Fruit fly (Drosophila melanogaster) whole organism, embryonic: ENCODE data around the gene inaE.

Experiments used
- Antp ChIP-seq: fragments of 200-800 bp; sonication (Bioruptor generic); optimal IDR thresholded peaks from 3 replicates; lab custom pipeline; 2016; ENCODE audit warnings: missing biosample characterization, missing genetic modification characterization
- BEAF-32 ChIP-seq: fragments of 200-800 bp; sonication (Bioruptor generic); optimal IDR thresholded peaks from 3 replicates; lab custom pipeline; 2017; ENCODE audit warnings: missing biosample characterization, missing genetic modification characterization, mild to moderate bottlenecking, moderate library complexity, missing genetic modification reagents
- Blimp-1 ChIP-seq: fragments of 200-800 bp; sonication (Bioruptor generic); optimal IDR thresholded peaks from 3 replicates; lab custom pipeline; 2018; ENCODE audit warnings: missing biosample characterization, missing genetic modification characterization, mild to moderate bottlenecking, moderate library complexity, missing genetic modification reagents
- CG10366 ChIP-seq: fragments of 200-800 bp; sonication (Bioruptor generic); IDR thresholded peaks from 2 replicates; pipeline ENCODE4 v1.3.6; 2022; ENCODE audit warnings: missing biosample characterization, missing genetic modification characterization
- CG10543 ChIP-seq: fragments of 200-800 bp; sonication (Bioruptor generic); optimal IDR thresholded peaks from 3 replicates; lab custom pipeline; 2017; ENCODE audit warnings: missing biosample characterization, mild to moderate bottlenecking, missing genetic modification characterization, moderate library complexity
- CG10565 ChIP-seq: fragments of 200-800 bp; sonication (Bioruptor generic); optimal IDR thresholded peaks from 3 replicates; lab custom pipeline; 2016; ENCODE audit warnings: missing biosample characterization, mild to moderate bottlenecking, missing genetic modification characterization
- CG11398 ChIP-seq: fragments of 200-800 bp; sonication (Bioruptor generic); optimal IDR thresholded peaks from 2 replicates; lab custom pipeline; 2016; ENCODE audit warnings: missing biosample characterization, missing genetic modification characterization
- CG12104 ChIP-seq: fragments of 200-800 bp; sonication (Bioruptor generic); optimal IDR thresholded peaks from 3 replicates; lab custom pipeline; 2016; ENCODE audit warnings: missing biosample characterization, missing genetic modification characterization
- CG14965 ChIP-seq: fragments of 200-800 bp; sonication (Bioruptor generic); optimal IDR thresholded peaks from 2 replicates; lab custom pipeline; 2016; ENCODE audit warnings: missing biosample characterization, missing genetic modification characterization, borderline replicate concordance
- CG15011 ChIP-seq: fragments of 200-800 bp; sonication (Bioruptor generic); optimal IDR thresholded peaks from 3 replicates; lab custom pipeline; 2018; ENCODE audit warnings: missing biosample characterization, mild to moderate bottlenecking, missing genetic modification characterization
- CG17186 ChIP-seq: fragments of 200-800 bp; sonication (Bioruptor generic); optimal IDR thresholded peaks from 3 replicates; lab custom pipeline; 2017; ENCODE audit warnings: missing biosample characterization, missing genetic modification reagents, missing genetic modification characterization
- CG17359 ChIP-seq: fragments of 200-800 bp; sonication (Bioruptor generic); optimal IDR thresholded peaks from 3 replicates; lab custom pipeline; 2018; ENCODE audit warnings: missing biosample characterization, mild to moderate bottlenecking, missing genetic modification characterization, moderate library complexity
- CG17385 ChIP-seq: fragments of 200-800 bp; sonication (Bioruptor generic); optimal IDR thresholded peaks from 3 replicates; lab custom pipeline; 2018; ENCODE audit warnings: missing biosample characterization, mild to moderate bottlenecking, missing genetic modification characterization
- CG2678 ChIP-seq: fragments of 200-800 bp; sonication (Bioruptor generic); optimal IDR thresholded peaks from 3 replicates; lab custom pipeline; 2019; ENCODE audit warnings: missing biosample characterization, mild to moderate bottlenecking, missing genetic modification characterization, moderate library complexity
- CG31365 ChIP-seq: fragments of 200-800 bp; sonication (Bioruptor generic); optimal IDR thresholded peaks from 2 replicates; lab custom pipeline; 2018; ENCODE audit warnings: missing biosample characterization, mild to moderate bottlenecking, missing genetic modification characterization
- CG3995 ChIP-seq: fragments of 200-800 bp; sonication (Bioruptor generic); optimal IDR thresholded peaks from 3 replicates; lab custom pipeline; 2016; ENCODE audit warnings: missing biosample characterization, missing genetic modification characterization
- CG42726 ChIP-seq: fragments of 200-800 bp; sonication (Bioruptor generic); IDR thresholded peaks from 2 replicates; pipeline ENCODE4 v1.3.6; 2022; ENCODE audit warnings: missing biosample characterization, missing genetic modification characterization; ENCODE audit not compliant: partially characterized antibody
- CG8359 ChIP-seq: fragments of 200-800 bp; sonication (Bioruptor generic); optimal IDR thresholded peaks from 2 replicates; lab custom pipeline; 2017; ENCODE audit warnings: missing biosample characterization, mild to moderate bottlenecking, missing genetic modification characterization, borderline replicate concordance
- CkIIα-i1 ChIP-seq: fragments of 200-800 bp; sonication (Bioruptor generic); IDR thresholded peaks from 2 replicates; pipeline ENCODE4 v1.3.6; 2022; ENCODE audit warnings: missing biosample characterization, missing genetic modification characterization
- Dll ChIP-seq: fragments of 200-800 bp; sonication (Bioruptor generic); IDR thresholded peaks from 4 replicates; pipeline ENCODE4 v1.3.6; 2022; ENCODE audit warnings: missing biosample characterization, missing genetic modification characterization; ENCODE audit not compliant: partially characterized antibody
- Fer1 ChIP-seq: fragments of 200-800 bp; sonication (Bioruptor generic); optimal IDR thresholded peaks from 2 replicates; lab custom pipeline; 2017; ENCODE audit warnings: missing biosample characterization, mild to moderate bottlenecking, missing genetic modification characterization
- Hey ChIP-seq: fragments of 200-800 bp; sonication (Bioruptor generic); optimal IDR thresholded peaks from 3 replicates; lab custom pipeline; 2018; ENCODE audit warnings: missing biosample characterization, mild to moderate bottlenecking, missing genetic modification characterization
- Max ChIP-seq: fragments of 200-800 bp; sonication (Bioruptor generic); optimal IDR thresholded peaks from 2 replicates; lab custom pipeline; 2016; ENCODE audit warnings: missing biosample characterization, mild to moderate bottlenecking, missing genetic modification characterization
- Meics ChIP-seq: fragments of 200-800 bp; sonication (Bioruptor generic); optimal IDR thresholded peaks from 2 replicates; lab custom pipeline; 2017; ENCODE audit warnings: missing biosample characterization, mild to moderate bottlenecking, missing genetic modification characterization
- Mrtf ChIP-seq: fragments of 200-800 bp; sonication (Bioruptor generic); IDR thresholded peaks from 3 replicates; pipeline ENCODE4 v1.3.6; 2022; ENCODE audit warnings: missing biosample characterization, missing genetic modification characterization
- PHDP ChIP-seq: fragments of 200-800 bp; sonication (Bioruptor generic); optimal IDR thresholded peaks from 3 replicates; lab custom pipeline; 2018; ENCODE audit warnings: missing biosample characterization, mild to moderate bottlenecking, missing genetic modification characterization, moderate library complexity
- Sry-δ ChIP-seq: fragments of 200-800 bp; sonication (Bioruptor generic); optimal IDR thresholded peaks from 2 replicates; lab custom pipeline; 2016; ENCODE audit warnings: missing biosample characterization, missing genetic modification characterization
- Taf1 ChIP-seq: fragments of 200-800 bp; sonication (Bioruptor generic); IDR thresholded peaks from 2 replicates; pipeline ENCODE4 v1.3.6; 2022; ENCODE audit warnings: missing biosample characterization, missing genetic modification characterization
- ac ChIP-seq: fragments of 200-800 bp; sonication (Bioruptor generic); optimal IDR thresholded peaks from 3 replicates; lab custom pipeline; 2017; ENCODE audit warnings: missing biosample characterization, mild to moderate bottlenecking, missing genetic modification characterization
- bab2 ChIP-seq: fragments of 200-800 bp; sonication (Bioruptor generic); optimal IDR thresholded peaks from 2 replicates; lab custom pipeline; 2016; ENCODE audit warnings: missing biosample characterization, missing genetic modification characterization
- btn ChIP-seq: fragments of 200-800 bp; sonication (Bioruptor generic); optimal IDR thresholded peaks from 2 replicates; lab custom pipeline; 2016; ENCODE audit warnings: missing biosample characterization, missing genetic modification characterization
- crp ChIP-seq, 2 experiments: fragments of 200-800 bp; sonication (Bioruptor generic); optimal IDR thresholded peaks; 2 replicates in 1 of 2; 3 replicates in 1 of 2; lab custom pipeline; 2017; ENCODE audit warnings: missing biosample characterization in 2 of 2, missing genetic modification characterization in 2 of 2, mild to moderate bottlenecking in 1 of 2, moderate library complexity in 1 of 2
- dm ChIP-seq: fragments of 200-800 bp; sonication (Bioruptor generic); optimal IDR thresholded peaks from 3 replicates; lab custom pipeline; 2016; ENCODE audit warnings: missing biosample characterization, missing genetic modification characterization
- dmrt99B ChIP-seq: fragments of 200-800 bp; sonication (Bioruptor generic); optimal IDR thresholded peaks from 2 replicates; lab custom pipeline; 2018; ENCODE audit warnings: missing biosample characterization, mild to moderate bottlenecking, missing genetic modification characterization, moderate library complexity
- dpn ChIP-seq, 2 experiments: fragments of 200-800 bp; sonication (Bioruptor generic); optimal IDR thresholded peaks; 3 replicates each; lab custom pipeline; 2016; ENCODE audit warnings: missing biosample characterization in 2 of 2, missing genetic modification characterization in 2 of 2
- ems ChIP-seq: fragments of 200-800 bp; sonication (Bioruptor generic); optimal IDR thresholded peaks from 3 replicates; lab custom pipeline; 2016; ENCODE audit warnings: missing biosample characterization, missing genetic modification characterization
- fd64A ChIP-seq: fragments of 200-800 bp; sonication (Bioruptor generic); optimal IDR thresholded peaks from 3 replicates; lab custom pipeline; 2018; ENCODE audit warnings: missing biosample characterization, mild to moderate bottlenecking, missing genetic modification characterization
- kah ChIP-seq: fragments of 200-800 bp; sonication (Bioruptor generic); optimal IDR thresholded peaks from 2 replicates; lab custom pipeline; 2018; ENCODE audit warnings: missing biosample characterization, mild to moderate bottlenecking, missing genetic modification characterization
- ken ChIP-seq: fragments of 200-800 bp; sonication (Bioruptor generic); IDR thresholded peaks from 3 replicates; pipeline ENCODE4 v1.3.6; 2022; ENCODE audit warnings: missing biosample characterization, missing genetic modification characterization
- peb ChIP-seq: fragments of 200-800 bp; sonication (Bioruptor generic); IDR thresholded peaks from 2 replicates; pipeline ENCODE4 v1.3.6; 2022; ENCODE audit warnings: missing biosample characterization, missing genetic modification characterization
- pfk ChIP-seq: fragments of 200-800 bp; sonication (Bioruptor generic); optimal IDR thresholded peaks from 2 replicates; lab custom pipeline; 2018; ENCODE audit warnings: missing biosample characterization, mild to moderate bottlenecking, missing genetic modification characterization, moderate library complexity
- pum ChIP-seq: fragments of 200-800 bp; sonication (Bioruptor generic); optimal IDR thresholded peaks from 2 replicates; lab custom pipeline; 2016; ENCODE audit warnings: missing biosample characterization, missing genetic modification characterization
- row ChIP-seq: fragments of 200-800 bp; sonication (Bioruptor generic); IDR thresholded peaks from 3 replicates; pipeline ENCODE4 v1.3.6; 2022; ENCODE audit warnings: missing biosample characterization, missing genetic modification characterization
- schlank ChIP-seq: fragments of 200-800 bp; sonication (Bioruptor generic); optimal IDR thresholded peaks from 2 replicates; lab custom pipeline; 2018; ENCODE audit warnings: missing biosample characterization, mild to moderate bottlenecking, missing genetic modification characterization
- sd ChIP-seq: fragments of 200-800 bp; sonication (Bioruptor generic); optimal IDR thresholded peaks from 3 replicates; lab custom pipeline; 2018; ENCODE audit warnings: missing biosample characterization, mild to moderate bottlenecking, missing genetic modification characterization, moderate library complexity
- sqz ChIP-seq: fragments of 200-800 bp; sonication (Bioruptor generic); optimal IDR thresholded peaks from 3 replicates; lab custom pipeline; 2018; ENCODE audit warnings: missing biosample characterization, mild to moderate bottlenecking, missing genetic modification characterization
- trem ChIP-seq: fragments of 200-800 bp; optimal IDR thresholded peaks from 3 replicates; lab custom pipeline; 2019; ENCODE audit warnings: missing biosample characterization, mild to moderate bottlenecking, missing genetic modification characterization, moderate library complexity
- zen ChIP-seq: fragments of 200-800 bp; sonication (Bioruptor generic); optimal IDR thresholded peaks from 3 replicates; lab custom pipeline; 2018; ENCODE audit warnings: missing biosample characterization, mild to moderate bottlenecking, missing genetic modification characterization, moderate library complexity

Gene inaE

DNA sequence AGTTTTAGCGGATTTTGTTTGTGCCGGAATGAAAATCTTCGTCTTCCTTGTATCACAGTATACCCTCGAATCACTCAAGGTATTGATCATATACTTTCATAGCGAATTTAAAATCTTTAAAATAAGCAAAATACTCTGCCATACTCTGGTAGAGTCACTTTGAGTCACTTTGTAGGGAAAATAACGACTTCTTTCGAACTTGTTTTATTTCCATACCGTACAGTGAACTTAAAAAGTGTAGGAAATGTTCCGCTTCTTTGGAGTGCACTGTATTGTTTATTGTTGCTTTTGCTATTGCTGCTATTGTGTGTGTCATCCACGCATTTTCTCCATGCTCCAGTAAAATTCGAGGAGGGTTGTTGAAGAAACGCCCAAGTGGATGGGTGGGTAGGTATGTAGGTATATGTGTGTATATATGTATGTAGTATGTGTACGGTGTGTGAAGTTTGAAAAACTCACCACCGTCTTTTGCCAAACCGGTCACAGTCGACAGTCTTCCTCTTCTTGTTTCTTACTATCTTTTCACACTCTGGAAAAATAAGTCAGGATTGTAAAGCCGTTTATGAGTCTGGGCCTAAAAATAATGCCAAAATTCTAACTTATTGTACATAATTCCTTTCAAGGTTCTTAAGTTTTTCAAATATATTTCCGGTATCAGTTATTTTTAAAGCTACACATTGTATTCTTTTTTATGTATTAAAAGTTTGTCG, 5.6 kb downstream of the inaE start (continued):
- TF ChIP-seq PHDP (tag; lab: Kevin White, UChicago) (peak; percentile 23), ems (GFP tag; lab: Kevin White, UChicago) (no peak), CG8359 (GFP tag; lab: Kevin White, UChicago) (no peak), dm (GFP tag; lab: Kevin White, UChicago) (no peak), CG14965 (GFP tag; lab: Kevin White, UChicago) (no peak), sqz (GFP tag; lab: Kevin White, UChicago) (peak; percentile 17), btn (GFP tag; lab: Kevin White, UChicago) (no peak), CG10543 (GFP tag; lab: Kevin White, UChicago) (peak; percentile 52), Taf1 (GFP tag; lab: Robert Waterston, UW) (no peak), CG10565 (GFP tag; lab: Kevin White, UChicago) (no peak), CG17359 (tag; lab: Kevin White, UChicago) (peak; percentile 37), CG12104 (no peak), Hey (tag; lab: Kevin White, UChicago) (no peak), zen (tag; lab: Kevin White, UChicago) (no peak), crp (GFP tag; optimal IDR thresholded peaks at IDR 0.05; lab: Kevin White, UChicago) (no peak), CG2678 (tag; lab: Kevin White, UChicago) (peak; percentile 64), Blimp-1 (GFP tag; lab: Kevin White, UChicago) (peak; percentile 40), peb (peak; percentile 38; the same call in 1 of the 2 replicates), Dll (GFP tag; lab: Robert Waterston, UW) (no peak), Max (GFP tag; lab: Kevin White, UChicago) (no peak), Mrtf (GFP tag; lab: Robert Waterston, UW) (no peak), schlank (tag; lab: Kevin White, UChicago) (no peak), CG3995 (GFP tag; lab: Kevin White, UChicago) (peak; percentile 17), CG17385 (GFP tag; lab: Kevin White, UChicago) (peak; percentile 60), CG11398 (GFP tag; lab: Kevin White, UChicago) (peak; percentile 6), CG15011 (no peak), dmrt99B (tag; lab: Kevin White, UChicago) (peak; percentile 65), BEAF-32 (GFP tag; lab: Kevin White, UChicago) (no peak), ac (GFP tag; lab: Kevin White, UChicago) (no peak), CG31365 (tag; lab: Kevin White, UChicago) (no peak), ken (GFP tag; lab: Robert Waterston, UW) (no peak), Fer1 (peak; percentile 55), sd (tag; lab: Kevin White, UChicago) (peak; percentile 23), CG10366 (GFP tag; lab: Robert Waterston, UW) (no peak), Sry-δ (GFP tag; lab: Kevin White, UChicago) (no peak), Antp (peak; percentile 30), bab2 (GFP tag; lab: Kevin White, UChicago) (peak; percentile 16), pum (GFP tag; lab: Kevin White, UChicago) (peak; percentile 24), row (peak; percentile 79), CG17186 (GFP tag; lab: Kevin White, UChicago) (no peak), CkIIα-i1 (GFP tag; lab: Robert Waterston, UW) (no peak), fd64A (no peak), CG42726 (GFP tag; lab: Robert Waterston, UW) (no peak), trem (tag; lab: Kevin White, UChicago) (no peak), dpn (GFP tag; optimal IDR thresholded peaks at IDR 0.05; lab: Kevin White, UChicago) (peak; percentile 22 to 45), Meics (GFP tag; lab: Kevin White, UChicago) (peak; percentile 35), pfk (GFP tag; lab: Kevin White, UChicago) (no peak), kah (GFP tag; lab: Kevin White, UChicago) (no peak)
